Fruit fly (Drosophila melanogaster): Measurements from ENCODE around the gene Itgbn.

The Itgbn gene

DNA sequence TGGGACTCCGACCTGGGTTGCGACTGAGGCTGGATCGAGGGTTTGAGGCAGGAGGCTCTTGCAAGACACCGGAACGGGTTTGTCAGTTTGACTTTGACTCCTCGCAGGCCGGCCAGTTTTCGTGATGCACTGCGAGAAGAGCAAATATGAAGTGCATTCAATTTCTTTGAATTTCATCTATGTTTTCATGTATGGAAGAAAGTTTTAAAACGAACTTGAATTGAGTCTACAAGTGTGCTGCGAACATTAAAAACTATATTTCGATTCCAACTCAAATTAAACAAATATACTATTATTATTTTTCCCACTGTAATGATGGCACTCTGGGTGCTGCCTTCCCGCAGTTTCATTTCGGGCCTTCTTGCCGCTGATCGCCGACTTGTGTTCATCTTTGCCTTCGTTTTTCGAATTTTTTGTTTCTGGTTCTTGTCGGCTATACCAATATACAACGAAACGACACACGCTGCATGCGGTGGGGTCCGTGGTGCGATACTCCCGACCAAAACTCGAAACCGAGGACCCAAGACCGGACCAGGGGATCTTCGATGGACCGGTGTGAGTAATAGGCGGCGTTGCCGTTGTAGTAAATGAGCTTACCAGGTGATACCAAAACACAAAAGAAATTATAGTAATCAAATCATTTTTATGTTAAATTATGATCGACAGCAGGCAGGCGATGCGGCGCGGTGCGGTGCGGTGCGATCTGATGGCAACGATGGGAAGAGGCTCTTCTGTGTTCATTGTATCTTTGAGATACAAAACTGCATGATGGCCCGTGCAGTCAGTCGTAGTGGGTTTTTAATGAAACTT, 43.3 kb upstream of the Itgbn start (continued):
- TF ChIP-seq Dad (GFP tag; optimal IDR thresholded peaks at IDR 0.05), result no peak
- TF ChIP-seq p53 (GFP tag; optimal IDR thresholded peaks at IDR 0.05), result peak; percentile 43
- peak; percentile 84 for TF ChIP-seq CG10654 (GFP tag; optimal IDR thresholded peaks at IDR 0.05)
- peak; percentile 56 for TF ChIP-seq odd (GFP tag; optimal IDR thresholded peaks at IDR 0.05)
- TF ChIP-seq CG11085 (GFP tag; IDR thresholded peaks at IDR 0.05), result peak; percentile 58; the same call in 1 of the 2 replicates
- TF ChIP-seq Nf-YA (GFP tag; IDR thresholded peaks at IDR 0.05), result peak; percentile 59; the same call in 1 of the 2 replicates
- peak; percentile 60 for TF ChIP-seq Usf (GFP tag; optimal IDR thresholded peaks at IDR 0.05)
- TF ChIP-seq CG14667 (GFP tag; IDR thresholded peaks at IDR 0.05), result peak; percentile 69
- TF ChIP-seq stc (GFP tag; IDR thresholded peaks at IDR 0.05), result peak; percentile 62
- peak; percentile 79 to 84 for TF ChIP-seq eve (GFP tag; optimal IDR thresholded peaks at IDR 0.05)
- no peak for TF ChIP-seq pan (optimal IDR thresholded peaks at IDR 0.05)
- TF ChIP-seq pan (GFP tag; optimal IDR thresholded peaks at IDR 0.05 in 1 of 2, IDR thresholded peaks at IDR 0.05 in 1 of 2), result peak in 1 of 2 experiments; percentile 81
- TF ChIP-seq CG11247 (GFP tag; IDR thresholded peaks at IDR 0.05), result no peak
- peak; percentile 83 for TF ChIP-seq ken (GFP tag; IDR thresholded peaks at IDR 0.05)
- TF ChIP-seq CG8388 (GFP tag; optimal IDR thresholded peaks at IDR 0.05), result peak; percentile 86
- peak; percentile 31 for TF ChIP-seq scrt (GFP tag; optimal IDR thresholded peaks at IDR 0.05)
- TF ChIP-seq Asciz (GFP tag; optimal IDR thresholded peaks at IDR 0.05), result peak; percentile 78
- peak; percentile 76 for TF ChIP-seq CG1233 (GFP tag; optimal IDR thresholded peaks at IDR 0.05)
- TF ChIP-seq ham (GFP tag; IDR thresholded peaks at IDR 0.05), result no peak
- TF ChIP-seq Taf1 (GFP tag; IDR thresholded peaks at IDR 0.05), result no peak
- no peak for TF ChIP-seq zen2 (GFP tag; IDR thresholded peaks at IDR 0.05; ENCODE audit: partially characterized antibody)
- peak; percentile 71 for TF ChIP-seq Camta (GFP tag; optimal IDR thresholded peaks at IDR 0.05)
- TF ChIP-seq Myb (GFP tag; optimal IDR thresholded peaks at IDR 0.05), result peak; percentile 9
- peak; percentile 58 for TF ChIP-seq org-1 (GFP tag; optimal IDR thresholded peaks at IDR 0.05)
- TF ChIP-seq Doc3 (GFP tag; IDR thresholded peaks at IDR 0.05; ENCODE audit: partially characterized antibody), result no peak
- TF ChIP-seq pita (GFP tag; optimal IDR thresholded peaks at IDR 0.05), result no peak
- no peak for TF ChIP-seq Nf-YC (tag; optimal IDR thresholded peaks at IDR 0.05)
- TF ChIP-seq PHDP (tag; optimal IDR thresholded peaks at IDR 0.05), result peak; percentile 71
- TF ChIP-seq CG15073 (GFP tag; optimal IDR thresholded peaks at IDR 0.05), result peak; percentile 43
- TF ChIP-seq CG9437 (GFP tag; optimal IDR thresholded peaks at IDR 0.05), result peak; percentile 38
- no peak for TF ChIP-seq pb (GFP tag; optimal IDR thresholded peaks at IDR 0.05)
- TF ChIP-seq CG10462 (GFP tag; optimal IDR thresholded peaks at IDR 0.05), result peak; percentile 77
- TF ChIP-seq Stat92E (GFP tag; optimal IDR thresholded peaks at IDR 0.05), result peak in 1 of 3 experiments; percentile 75
- peak; percentile 71 for TF ChIP-seq ap (GFP tag; IDR thresholded peaks at IDR 0.05)
- peak; percentile 42; the same call in 1 of the 2 replicates for TF ChIP-seq sob (GFP tag; IDR thresholded peaks at IDR 0.05)
- TF ChIP-seq al (GFP tag; IDR thresholded peaks at IDR 0.05), result no peak
- peak; percentile 79 for TF ChIP-seq Optix (GFP tag; IDR thresholded peaks at IDR 0.05)
- peak; percentile 21 for TF ChIP-seq oc (tag; optimal IDR thresholded peaks at IDR 0.05)
- TF ChIP-seq inv (GFP tag; IDR thresholded peaks at IDR 0.05; ENCODE audit: partially characterized antibody), result no peak
- TF ChIP-seq nerfin-1 (tag; optimal IDR thresholded peaks at IDR 0.05), result peak; percentile 77
- TF ChIP-seq yki (optimal IDR thresholded peaks at IDR 0.05), result no peak
- TF ChIP-seq vvl (GFP tag; IDR thresholded peaks at IDR 0.05), result peak; percentile 85
- TF ChIP-seq CG7372 (GFP tag; IDR thresholded peaks at IDR 0.05), result no peak
- peak; percentile 35 for TF ChIP-seq CG1792 (GFP tag; optimal IDR thresholded peaks at IDR 0.05)
- peak; percentile 91 for TF ChIP-seq CG14710 (tag; optimal IDR thresholded peaks at IDR 0.05)
- peak in 1 of 2 experiments; percentile 21 for TF ChIP-seq Hr78 (GFP tag; optimal IDR thresholded peaks at IDR 0.05)
- peak; percentile 4 for TF ChIP-seq CG9797 (GFP tag; optimal IDR thresholded peaks at IDR 0.05)
- TF ChIP-seq jing (GFP tag; optimal IDR thresholded peaks at IDR 0.05), result peak; percentile 75
- TF ChIP-seq Mad (GFP tag; optimal IDR thresholded peaks at IDR 0.05), result peak; percentile 64

Data from whole organism, embryonic.